Worm (Caenorhabditis elegans): ENCODE measurements around the gene rpl-6.

ce11 chrIII:7207903-7208497 lies at the start of gene rpl-6:
- TF ChIP-seq xnd-1 (tag; optimal IDR thresholded peaks at IDR 0.05): peak; percentile 1
- peak; percentile 35 for TF ChIP-seq dpl-1 (GFP tag; optimal IDR thresholded peaks at IDR 0.05)

All from whole organism, young adult.